Worm (Caenorhabditis elegans) whole organism, young adult: ENCODE measurements around the gene srg-28.

ENCODE experiments used
- B0336.3 ChIP-seq: fragments of 200-800 bp; sonication (Bioruptor generic); IDR thresholded peaks from 2 replicates; pipeline ENCODE4 v1.3.6; 2022; ENCODE audit warnings: missing genetic modification characterization, missing compliant biosample characterization
- C06A6.2 ChIP-seq: fragments of 200-800 bp; sonication (Bioruptor generic); conservative IDR thresholded peaks from 2 replicates; pipeline ENCODE4 v1.3.6; 2022; ENCODE audit warnings: missing genetic modification characterization, missing compliant biosample characterization
- F23B12.7 ChIP-seq: sonication (generic microtip); optimal IDR thresholded peaks from 2 replicates; lab custom pipeline; 2017; ENCODE audit warnings: missing genetic modification characterization, mild to moderate bottlenecking, missing compliant biosample characterization, antibody characterized with exemption, moderate library complexity; ENCODE audit not compliant: insufficient read depth
- F57A8.1 ChIP-seq: fragments of 200-800 bp; sonication (Bioruptor generic); optimal IDR thresholded peaks from 2 replicates; lab custom pipeline; 2018; ENCODE audit warnings: mild to moderate bottlenecking, missing genetic modification characterization, moderate library complexity, missing compliant biosample characterization
- K11D2.4 ChIP-seq: fragments of 200-800 bp; sonication (Bioruptor generic); IDR thresholded peaks from 2 replicates; pipeline ENCODE4 v1.3.6; 2022; ENCODE audit warnings: missing genetic modification reagents, missing genetic modification characterization, missing compliant biosample characterization
- Y53G8AR.9 ChIP-seq: fragments of 200-800 bp; sonication (Bioruptor generic); conservative IDR thresholded peaks from 2 replicates; pipeline ENCODE4 v1.3.6; 2022; ENCODE audit warnings: missing genetic modification reagents, missing genetic modification characterization, missing compliant biosample characterization
- Y95B8A.8 ChIP-seq: fragments of 200-800 bp; sonication (Bioruptor generic); IDR thresholded peaks from 2 replicates; pipeline ENCODE4 v1.3.6; 2022; ENCODE audit warnings: missing genetic modification reagents, missing genetic modification characterization, missing compliant biosample characterization
- atf-7 ChIP-seq: sonication (generic microtip); optimal IDR thresholded peaks from 2 replicates; lab custom pipeline; 2017; ENCODE audit warnings: mild to moderate bottlenecking, missing genetic modification characterization, missing compliant biosample characterization
- attf-3 ChIP-seq: fragments of 200-800 bp; sonication (Bioruptor generic); conservative IDR thresholded peaks from 2 replicates; pipeline ENCODE4 v1.3.6; 2022; ENCODE audit warnings: missing genetic modification reagents, missing genetic modification characterization, missing compliant biosample characterization
- ccch-3 ChIP-seq: fragments of 200-800 bp; sonication (Bioruptor generic); optimal IDR thresholded peaks from 2 replicates; lab custom pipeline; 2018; ENCODE audit warnings: mild to moderate bottlenecking, missing genetic modification characterization, missing compliant biosample characterization
- ceh-27 ChIP-seq: fragments of 200-800 bp; sonication (Bioruptor generic); optimal IDR thresholded peaks from 2 replicates; lab custom pipeline; 2018; ENCODE audit warnings: mild to moderate bottlenecking, missing genetic modification characterization, moderate library complexity, missing compliant biosample characterization
- ceh-79 ChIP-seq: sonication (generic microtip); optimal IDR thresholded peaks from 2 replicates; lab custom pipeline; 2017; ENCODE audit warnings: mild to moderate bottlenecking, missing genetic modification characterization, missing compliant biosample characterization
- ceh-91 ChIP-seq: fragments of 200-800 bp; sonication (Bioruptor generic); IDR thresholded peaks from 2 replicates; pipeline ENCODE4 v1.3.6; 2022; ENCODE audit warnings: missing genetic modification reagents, missing genetic modification characterization, missing compliant biosample characterization
- chd-7 ChIP-seq: sonication (generic microtip); optimal IDR thresholded peaks from 2 replicates; lab custom pipeline; 2016; ENCODE audit warnings: mild to moderate bottlenecking, missing genetic modification characterization, moderate library complexity, missing compliant biosample characterization
- efl-1 ChIP-seq: fragments of 150-350 bp; optimal IDR thresholded peaks from 2 replicates; lab custom pipeline; 2014; ENCODE audit warnings: missing biosample characterization, missing genetic modification reagents, missing genetic modification characterization
- fkh-3 ChIP-seq: sonication (generic microtip); optimal IDR thresholded peaks from 2 replicates; lab custom pipeline; 2016; ENCODE audit warnings: mild to moderate bottlenecking, missing genetic modification characterization, missing compliant biosample characterization
- gei-17 ChIP-seq: fragments of 200-800 bp; sonication (Bioruptor generic); optimal IDR thresholded peaks from 2 replicates; lab custom pipeline; 2018; ENCODE audit warnings: mild to moderate bottlenecking, missing genetic modification characterization, missing compliant biosample characterization
- hlh-26 ChIP-seq: fragments of 200-800 bp; sonication (Bioruptor generic); conservative IDR thresholded peaks from 2 replicates; pipeline ENCODE4 v1.3.6; 2022; ENCODE audit warnings: missing genetic modification reagents, missing genetic modification characterization, missing compliant biosample characterization
- hrde-1 ChIP-seq: sonication (generic microtip); optimal IDR thresholded peaks from 2 replicates; lab custom pipeline; 2016; ENCODE audit warnings: missing genetic modification characterization, mild to moderate bottlenecking, missing compliant biosample characterization, moderate library complexity, missing genotype, missing genetic modification reagents, borderline replicate concordance
- let-526 ChIP-seq: fragments of 200-800 bp; sonication (Bioruptor generic); IDR thresholded peaks from 2 replicates; pipeline ENCODE4 v1.3.6; 2022; ENCODE audit warnings: missing genetic modification reagents, missing genetic modification characterization, missing compliant biosample characterization
- lsy-27 ChIP-seq: sonication (generic microtip); optimal IDR thresholded peaks from 2 replicates; lab custom pipeline; 2017; ENCODE audit warnings: missing genetic modification characterization, mild to moderate bottlenecking, missing compliant biosample characterization, antibody characterized with exemption, missing genotype, borderline replicate concordance; ENCODE audit not compliant: insufficient read depth
- mcd-1 ChIP-seq: fragments of 200-800 bp; sonication (Bioruptor generic); IDR thresholded peaks from 2 replicates; pipeline ENCODE4 v1.3.6; 2022; ENCODE audit warnings: missing genetic modification reagents, missing genetic modification characterization, missing compliant biosample characterization
- mel-28 ChIP-seq: sonication (generic microtip); optimal IDR thresholded peaks from 2 replicates; lab custom pipeline; 2016; ENCODE audit warnings: borderline replicate concordance, mild to moderate bottlenecking, missing genetic modification characterization, missing compliant biosample characterization
- nfya-1 ChIP-seq: sonication (generic microtip); optimal IDR thresholded peaks from 2 replicates; lab custom pipeline; 2017; ENCODE audit warnings: antibody characterized with exemption, missing compliant biosample characterization, missing genetic modification characterization, borderline replicate concordance; ENCODE audit not compliant: insufficient read depth
- nfya-2 ChIP-seq: fragments of 200-800 bp; sonication (Bioruptor generic); IDR thresholded peaks from 2 replicates; pipeline ENCODE4 v1.3.6; 2022; ENCODE audit warnings: missing genetic modification reagents, missing genetic modification characterization, missing compliant biosample characterization
- nhr-120 ChIP-seq: fragments of 200-800 bp; sonication (Bioruptor generic); IDR thresholded peaks from 2 replicates; pipeline ENCODE4 v1.3.6; 2022; ENCODE audit warnings: missing genetic modification characterization, missing compliant biosample characterization
- nhr-90 ChIP-seq: sonication (generic microtip); optimal IDR thresholded peaks from 2 replicates; lab custom pipeline; 2016; ENCODE audit warnings: missing genotype, mild to moderate bottlenecking, missing genetic modification characterization, missing compliant biosample characterization
- rcor-1 ChIP-seq: fragments of 200-800 bp; sonication (Bioruptor generic); IDR thresholded peaks from 2 replicates; pipeline ENCODE4 v1.3.6; 2022; ENCODE audit warnings: missing genetic modification reagents, missing genetic modification characterization, missing compliant biosample characterization
- rpc-1 ChIP-seq, 2 experiments: fragments of 150-350 bp in 1 of 2; sonication (generic microtip) in 1 of 2; optimal IDR thresholded peaks; 2 replicates each; lab custom pipeline; 2014 to 2018; ENCODE audit warnings: missing biosample characterization in 1 of 2, missing genetic modification characterization in 1 of 2, missing genetic modification reagents in 1 of 2, missing genotype in 1 of 2
- sea-2 ChIP-seq: fragments of 200-800 bp; sonication (Bioruptor generic); IDR thresholded peaks from 2 replicates; pipeline ENCODE4 v1.3.6; 2022; ENCODE audit warnings: missing genetic modification characterization, missing compliant biosample characterization
- snpc-1.1 ChIP-seq: sonication (generic microtip); optimal IDR thresholded peaks from 2 replicates; lab custom pipeline; 2017; ENCODE audit warnings: missing genetic modification characterization, mild to moderate bottlenecking, missing compliant biosample characterization, antibody characterized with exemption, moderate library complexity, missing genotype, missing genetic modification reagents; ENCODE audit not compliant: insufficient read depth
- snpc-3.4 ChIP-seq: sonication (generic microtip); optimal IDR thresholded peaks from 2 replicates; lab custom pipeline; 2017; ENCODE audit warnings: missing genetic modification characterization, mild to moderate bottlenecking, missing compliant biosample characterization, antibody characterized with exemption, moderate library complexity, missing genotype, missing genetic modification reagents
- tlf-1 ChIP-seq: fragments of 200-800 bp; sonication (Bioruptor generic); optimal IDR thresholded peaks from 2 replicates; lab custom pipeline; 2018; ENCODE audit warnings: mild to moderate bottlenecking, missing genetic modification characterization, missing compliant biosample characterization
- unc-130 ChIP-seq: sonication (generic microtip); optimal IDR thresholded peaks from 2 replicates; lab custom pipeline; 2016; ENCODE audit warnings: missing genetic modification reagents, missing genetic modification characterization, missing compliant biosample characterization
- unc-62 ChIP-seq: fragments of 150-350 bp; optimal IDR thresholded peaks from 2 replicates; lab custom pipeline; 2014; ENCODE audit warnings: missing biosample characterization, missing genetic modification reagents, missing genetic modification characterization
- zim-3 ChIP-seq: sonication (generic microtip); optimal IDR thresholded peaks from 2 replicates; lab custom pipeline; 2017; ENCODE audit warnings: mild to moderate bottlenecking, missing genetic modification characterization, moderate library complexity, missing compliant biosample characterization
- ztf-22 ChIP-seq: fragments of 200-800 bp; sonication (Bioruptor generic); optimal IDR thresholded peaks from 2 replicates; lab custom pipeline; 2018; ENCODE audit warnings: mild to moderate bottlenecking, missing genetic modification characterization, moderate library complexity, missing compliant biosample characterization
- ztf-3 ChIP-seq: fragments of 200-800 bp; sonication (Bioruptor generic); optimal IDR thresholded peaks from 2 replicates; lab custom pipeline; 2018; ENCODE audit warnings: mild to moderate bottlenecking, missing genetic modification characterization, missing compliant biosample characterization
- ztf-6 ChIP-seq: fragments of 200-800 bp; sonication (Bioruptor generic); IDR thresholded peaks from 2 replicates; pipeline ENCODE4 v1.3.6; 2022; ENCODE audit warnings: missing genetic modification reagents, missing genetic modification characterization, missing compliant biosample characterization

The srg-28 gene

ce11 chrV:5339497-5339896 lies 4.8 kb downstream of the srg-28 start, which contains the start of gene srg-27:
Gene srg-27, plus strand, starts transcription at chrV:5339797.
- no peak for TF ChIP-seq ztf-22 (GFP tag; lab: Kevin White, UChicago)
- TF ChIP-seq zim-3 (tag; lab: Kevin White, UChicago), result no peak
- TF ChIP-seq Y95B8A.8 (GFP tag; lab: Robert Waterston, UW), result no peak
- no peak for TF ChIP-seq F57A8.1 (GFP tag; lab: Kevin White, UChicago)
- no peak for TF ChIP-seq C06A6.2
- TF ChIP-seq gei-17 (GFP tag; lab: Kevin White, UChicago), result no peak
- no peak for TF ChIP-seq lsy-27 (tag; lab: Kevin White, UChicago)
- TF ChIP-seq hlh-26 (GFP tag; lab: Robert Waterston, UW), result no peak
- TF ChIP-seq snpc-1.1, result no peak
- no peak for TF ChIP-seq ceh-27
- TF ChIP-seq tlf-1, result no peak

DNA sequence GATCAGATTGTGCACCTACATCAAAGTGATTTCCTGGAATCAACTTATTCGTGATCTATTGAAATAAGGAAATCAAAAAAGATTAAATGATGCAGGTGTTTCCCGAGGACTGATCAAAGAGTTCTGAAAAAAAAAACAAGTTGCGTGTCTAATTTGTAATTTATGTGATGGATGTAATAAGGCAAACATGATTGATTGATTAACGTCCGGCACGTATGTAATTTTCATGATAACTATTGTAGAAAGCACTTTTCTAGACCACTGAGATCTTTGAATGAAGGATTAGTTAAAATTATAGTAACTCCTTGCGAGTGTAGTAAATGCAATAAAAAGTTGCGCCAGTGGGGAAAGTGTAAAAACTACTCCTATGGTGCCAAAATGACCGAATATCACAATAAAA lies 10.7 kb downstream of the srg-28 start, which contains the start of gene srg-25:
Gene srg-25 (minus strand): TSS at position 101 of the 400 bp plus-strand sequence.
- TF ChIP-seq F23B12.7 (tag; lab: Kevin White, UChicago) (no peak), atf-7 (no peak), snpc-3.4 (tag; lab: Kevin White, UChicago) (no peak), K11D2.4 (GFP tag; lab: Robert Waterston, UW) (no peak), rcor-1 (GFP tag; lab: Robert Waterston, UW) (no peak), zim-3 (tag; lab: Kevin White, UChicago) (no peak), ceh-91 (GFP tag; lab: Robert Waterston, UW) (no peak)

ce11 chrV:5349471-5349870 lies 14.8 kb downstream of the srg-28 start, which contains the start of gene T09D3.3:
Gene T09D3.3, minus strand, starts transcription at chrV:5349571.
- TF ChIP-seq ceh-91 (GFP tag; lab: Robert Waterston, UW) (no peak), Y53G8AR.9 (GFP tag; lab: Robert Waterston, UW) (no peak), ztf-6 (no peak), efl-1 (GFP tag; lab: Kevin White, UChicago) (no peak), attf-3 (GFP tag; lab: Robert Waterston, UW) (no peak), F23B12.7 (tag; lab: Kevin White, UChicago) (no peak), nfya-2 (no peak), let-526 (no peak), unc-130 (GFP tag; lab: Kevin White, UChicago) (no peak), fkh-3 (no peak), rpc-1 (optimal IDR thresholded peaks at IDR 0.05; lab: Kevin White, UChicago) (no peak), rpc-1 (tag; optimal IDR thresholded peaks at IDR 0.05; lab: Kevin White, UChicago) (no peak)

DNA sequence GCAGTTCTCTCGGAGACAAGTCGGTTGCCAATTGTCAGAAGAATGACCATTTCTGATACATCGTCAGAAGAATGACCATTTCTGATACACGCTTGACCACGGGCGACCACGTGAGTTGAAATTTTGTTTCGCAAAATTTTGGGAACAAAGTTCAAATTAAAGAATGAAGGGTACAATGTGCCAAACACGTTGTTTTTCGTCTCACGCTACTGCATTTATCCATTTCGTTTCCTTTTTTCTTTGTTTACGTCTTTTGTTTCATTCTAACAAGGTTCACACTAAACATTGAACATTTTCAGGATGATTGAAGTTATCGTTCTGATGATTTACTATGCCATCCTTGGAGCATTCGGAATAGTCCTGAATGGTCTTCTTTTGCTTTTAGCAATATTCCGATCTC lies 16.8 kb downstream of the srg-28 start, which contains the start of gene srd-9:
Gene srd-9 (plus strand): TSS at position 301 of the 400 bp plus-strand sequence.
- TF ChIP-seq nhr-120 (no peak), ceh-79 (tag; lab: Kevin White, UChicago) (no peak), rcor-1 (GFP tag; lab: Robert Waterston, UW) (no peak), chd-7 (tag; lab: Kevin White, UChicago) (no peak), B0336.3 (GFP tag; lab: Robert Waterston, UW) (no peak), ztf-3 (GFP tag; lab: Kevin White, UChicago) (no peak), mel-28 (tag; lab: Kevin White, UChicago) (no peak), hrde-1 (no peak), sea-2 (GFP tag; lab: Robert Waterston, UW) (no peak), nhr-90 (tag; lab: Kevin White, UChicago) (no peak), K11D2.4 (GFP tag; lab: Robert Waterston, UW) (no peak), nfya-1 (tag; lab: Kevin White, UChicago) (no peak), let-526 (no peak), mcd-1 (no peak), unc-62 (GFP tag; lab: Kevin White, UChicago) (no peak), ccch-3 (no peak)
